Fruit fly (Drosophila melanogaster) whole organism, embryonic: ENCODE data around the gene CG2931.

Experiments used
- Abd-B ChIP-seq: fragments of 200-800 bp; sonication (Bioruptor generic); optimal IDR thresholded peaks from 2 replicates; lab custom pipeline; 2018; ENCODE audit warnings: missing biosample characterization, mild to moderate bottlenecking, missing genetic modification characterization, moderate library complexity
- Ada2b ChIP-seq: fragments of 200-800 bp; sonication (Bioruptor generic); IDR thresholded peaks from 2 replicates; pipeline ENCODE4 v1.3.6; 2022; ENCODE audit warnings: missing biosample characterization, missing genetic modification characterization
- Bgb ChIP-seq: fragments of 200-800 bp; sonication (Bioruptor generic); IDR thresholded peaks from 2 replicates; pipeline ENCODE4 v1.3.6; 2022; ENCODE audit warnings: missing biosample characterization, missing genetic modification characterization; ENCODE audit not compliant: partially characterized antibody
- CG10147 ChIP-seq: fragments of 200-800 bp; sonication (Bioruptor generic); optimal IDR thresholded peaks from 2 replicates; lab custom pipeline; 2019; ENCODE audit warnings: missing biosample characterization, mild to moderate bottlenecking, missing genetic modification characterization, moderate library complexity
- CG10209 ChIP-seq: fragments of 200-800 bp; sonication (Bioruptor generic); optimal IDR thresholded peaks from 3 replicates; lab custom pipeline; 2017; ENCODE audit warnings: missing biosample characterization, mild to moderate bottlenecking, missing genetic modification characterization, missing genetic modification reagents
- CG11456 ChIP-seq: fragments of 200-800 bp; sonication (Bioruptor generic); IDR thresholded peaks from 3 replicates; pipeline ENCODE4 v1.3.6; 2022; ENCODE audit warnings: missing biosample characterization, missing genetic modification characterization
- CG11723 ChIP-seq: fragments of 200-800 bp; sonication (Bioruptor generic); optimal IDR thresholded peaks from 2 replicates; lab custom pipeline; 2017; ENCODE audit warnings: missing biosample characterization, mild to moderate bottlenecking, missing genetic modification characterization
- CG18011 ChIP-seq: fragments of 200-800 bp; sonication (Bioruptor generic); optimal IDR thresholded peaks from 2 replicates; lab custom pipeline; 2017; ENCODE audit warnings: missing biosample characterization, missing genetic modification characterization, mild to moderate bottlenecking, moderate library complexity, missing genotype
- CG2875 ChIP-seq: fragments of 200-800 bp; sonication (Bioruptor generic); optimal IDR thresholded peaks from 2 replicates; lab custom pipeline; 2017; ENCODE audit warnings: missing biosample characterization, mild to moderate bottlenecking, missing genetic modification characterization, missing genetic modification reagents
- CG3281 ChIP-seq: fragments of 200-800 bp; sonication (Bioruptor generic); optimal IDR thresholded peaks from 3 replicates; lab custom pipeline; 2017; ENCODE audit warnings: missing biosample characterization, mild to moderate bottlenecking, missing genetic modification characterization
- CG5180 ChIP-seq: fragments of 200-800 bp; sonication (Bioruptor generic); optimal IDR thresholded peaks from 3 replicates; lab custom pipeline; 2017; ENCODE audit warnings: missing biosample characterization, missing genetic modification characterization, mild to moderate bottlenecking, moderate library complexity, missing genetic modification reagents
- CG5953 ChIP-seq: fragments of 200-800 bp; sonication (Bioruptor generic); IDR thresholded peaks from 2 replicates; pipeline ENCODE4 v1.3.6; 2022; ENCODE audit warnings: missing biosample characterization, missing genetic modification characterization
- CG6254 ChIP-seq: fragments of 200-800 bp; sonication (Bioruptor generic); optimal IDR thresholded peaks from 3 replicates; lab custom pipeline; 2017; ENCODE audit warnings: mild to moderate bottlenecking, missing biosample characterization, missing genetic modification reagents, missing genetic modification characterization
- CG6791 ChIP-seq: fragments of 200-800 bp; sonication (Bioruptor generic); IDR thresholded peaks from 3 replicates; pipeline ENCODE4 v1.3.6; 2022; ENCODE audit warnings: missing biosample characterization, missing genetic modification characterization; ENCODE audit not compliant: partially characterized antibody
- CG7786 ChIP-seq: fragments of 200-800 bp; sonication (Bioruptor generic); optimal IDR thresholded peaks from 2 replicates; lab custom pipeline; 2016; ENCODE audit warnings: missing biosample characterization, missing genetic modification characterization
- CG8359 ChIP-seq: fragments of 200-800 bp; sonication (Bioruptor generic); optimal IDR thresholded peaks from 2 replicates; lab custom pipeline; 2017; ENCODE audit warnings: missing biosample characterization, mild to moderate bottlenecking, missing genetic modification characterization, borderline replicate concordance
- CG8944 ChIP-seq: fragments of 200-800 bp; sonication (Bioruptor generic); optimal IDR thresholded peaks from 3 replicates; lab custom pipeline; 2016; ENCODE audit warnings: missing biosample characterization, missing genetic modification characterization
- CG9609 ChIP-seq: fragments of 200-800 bp; sonication (Bioruptor generic); optimal IDR thresholded peaks from 3 replicates; lab custom pipeline; 2016; ENCODE audit warnings: missing biosample characterization, missing genetic modification characterization
- Camta ChIP-seq: fragments of 200-800 bp; sonication (Bioruptor generic); optimal IDR thresholded peaks from 2 replicates; lab custom pipeline; 2016; ENCODE audit warnings: missing biosample characterization, missing genetic modification characterization
- Chrac-16 ChIP-seq: fragments of 200-800 bp; sonication (Bioruptor generic); optimal IDR thresholded peaks from 3 replicates; lab custom pipeline; 2016; ENCODE audit warnings: missing biosample characterization, missing genetic modification characterization
- Dbx ChIP-seq: fragments of 200-800 bp; sonication (Bioruptor generic); IDR thresholded peaks from 3 replicates; pipeline ENCODE4 v1.3.6; 2022; ENCODE audit warnings: missing biosample characterization, missing genetic modification characterization
- Doc2 ChIP-seq: fragments of 200-800 bp; sonication (Bioruptor generic); IDR thresholded peaks from 2 replicates; pipeline ENCODE4 v1.3.6; 2022; ENCODE audit warnings: missing biosample characterization, missing genetic modification characterization
- Fer1 ChIP-seq: fragments of 200-800 bp; sonication (Bioruptor generic); optimal IDR thresholded peaks from 2 replicates; lab custom pipeline; 2017; ENCODE audit warnings: missing biosample characterization, mild to moderate bottlenecking, missing genetic modification characterization
- GATAe ChIP-seq: fragments of 200-800 bp; sonication (Bioruptor generic); conservative IDR thresholded peaks from 2 replicates; pipeline ENCODE4 v1.3.6; 2022; ENCODE audit warnings: missing biosample characterization, missing genetic modification characterization
- HLH3B ChIP-seq: fragments of 200-800 bp; sonication (Bioruptor generic); IDR thresholded peaks from 2 replicates; pipeline ENCODE4 v1.3.6; 2022; ENCODE audit warnings: missing biosample characterization, missing genetic modification characterization
- HLH4C ChIP-seq: fragments of 200-800 bp; sonication (Bioruptor generic); IDR thresholded peaks from 3 replicates; pipeline ENCODE4 v1.3.6; 2022; ENCODE audit warnings: missing biosample characterization, missing genetic modification characterization; ENCODE audit not compliant: partially characterized antibody
- HLH54F ChIP-seq: fragments of 200-800 bp; sonication (Bioruptor generic); optimal IDR thresholded peaks from 3 replicates; lab custom pipeline; 2016; ENCODE audit warnings: missing biosample characterization, missing genetic modification characterization
- Myb ChIP-seq: fragments of 200-800 bp; sonication (Bioruptor generic); optimal IDR thresholded peaks from 2 replicates; lab custom pipeline; 2016; ENCODE audit warnings: missing biosample characterization, missing genetic modification characterization
- Nf-YB ChIP-seq: fragments of 200-800 bp; sonication (Bioruptor generic); optimal IDR thresholded peaks from 3 replicates; lab custom pipeline; 2019; ENCODE audit warnings: missing biosample characterization, mild to moderate bottlenecking, missing genetic modification characterization, moderate library complexity
- Rx ChIP-seq: fragments of 200-800 bp; sonication (Bioruptor generic); IDR thresholded peaks from 2 replicates; pipeline ENCODE4 v1.3.6; 2022; ENCODE audit warnings: missing biosample characterization, missing genetic modification characterization
- aop ChIP-seq: fragments of 200-800 bp; sonication (Bioruptor generic); IDR thresholded peaks from 2 replicates; pipeline ENCODE4 v1.3.6; 2022; ENCODE audit warnings: missing biosample characterization, missing genetic modification characterization
- ase ChIP-seq: fragments of 200-800 bp; sonication (Bioruptor generic); IDR thresholded peaks from 3 replicates; pipeline ENCODE4 v1.3.6; 2022; ENCODE audit warnings: missing biosample characterization, missing genetic modification characterization
- dm ChIP-seq: fragments of 200-800 bp; sonication (Bioruptor generic); optimal IDR thresholded peaks from 3 replicates; lab custom pipeline; 2016; ENCODE audit warnings: missing biosample characterization, missing genetic modification characterization
- dysf ChIP-seq: fragments of 200-800 bp; sonication (Bioruptor generic); IDR thresholded peaks from 3 replicates; pipeline ENCODE4 v1.3.6; 2022; ENCODE audit warnings: missing biosample characterization, missing genetic modification characterization
- fd64A ChIP-seq: fragments of 200-800 bp; sonication (Bioruptor generic); optimal IDR thresholded peaks from 3 replicates; lab custom pipeline; 2018; ENCODE audit warnings: missing biosample characterization, mild to moderate bottlenecking, missing genetic modification characterization
- gcm ChIP-seq: fragments of 200-800 bp; sonication (Bioruptor generic); optimal IDR thresholded peaks from 2 replicates; lab custom pipeline; 2019; ENCODE audit warnings: missing biosample characterization, mild to moderate bottlenecking, missing genetic modification characterization, moderate library complexity
- ken ChIP-seq: fragments of 200-800 bp; sonication (Bioruptor generic); IDR thresholded peaks from 3 replicates; pipeline ENCODE4 v1.3.6; 2022; ENCODE audit warnings: missing biosample characterization, missing genetic modification characterization
- knrl ChIP-seq: fragments of 200-800 bp; sonication (Bioruptor generic); IDR thresholded peaks from 3 replicates; pipeline ENCODE4 v1.3.6; 2022; ENCODE audit warnings: missing biosample characterization, missing genetic modification characterization; ENCODE audit not compliant: partially characterized antibody
- lov ChIP-seq, 2 experiments: fragments of 200-800 bp in 1 of 2; fragments of >200 bp in 1 of 2; sonication (Bioruptor generic) in 1 of 2; IDR thresholded peaks in 1 of 2; optimal IDR thresholded peaks in 1 of 2; 2 replicates in 1 of 2; 3 replicates in 1 of 2; pipeline versions ENCODE4 v1.3.6 to Lab custom; 2017 to 2022; ENCODE audit warnings: missing biosample characterization in 1 of 2, missing genetic modification characterization in 1 of 2
- org-1 ChIP-seq: fragments of 200-800 bp; sonication (Bioruptor generic); optimal IDR thresholded peaks from 2 replicates; lab custom pipeline; 2017; ENCODE audit warnings: missing biosample characterization, missing genetic modification characterization
- pan ChIP-seq, 4 experiments: fragments of >200 bp in 3 of 4; fragments of 200-800 bp in 1 of 4; sonication (Bioruptor generic) in 1 of 4; optimal IDR thresholded peaks in 3 of 4; IDR thresholded peaks in 1 of 4; 2 replicates each; pipeline versions ENCODE4 v1.3.6 to Lab custom; 2017 to 2022; ENCODE audit warnings: missing biosample characterization in 2 of 4, missing genetic modification characterization in 2 of 4, mixed read lengths in 1 of 4
- peb ChIP-seq: fragments of 200-800 bp; sonication (Bioruptor generic); IDR thresholded peaks from 2 replicates; pipeline ENCODE4 v1.3.6; 2022; ENCODE audit warnings: missing biosample characterization, missing genetic modification characterization
- pfk ChIP-seq: fragments of 200-800 bp; sonication (Bioruptor generic); optimal IDR thresholded peaks from 2 replicates; lab custom pipeline; 2018; ENCODE audit warnings: missing biosample characterization, mild to moderate bottlenecking, missing genetic modification characterization, moderate library complexity
- prd ChIP-seq, 3 experiments: fragments of >200 bp in 2 of 3; fragments of 200-800 bp in 1 of 3; sonication (Bioruptor generic) in 1 of 3; optimal IDR thresholded peaks in 2 of 3; IDR thresholded peaks in 1 of 3; 2 replicates in 2 of 3; 3 replicates in 1 of 3; pipeline versions ENCODE4 v1.3.6 to Lab custom; 2017 to 2022; ENCODE audit warnings: missing biosample characterization in 1 of 3, missing genetic modification characterization in 1 of 3
- sd ChIP-seq: fragments of 200-800 bp; sonication (Bioruptor generic); optimal IDR thresholded peaks from 3 replicates; lab custom pipeline; 2018; ENCODE audit warnings: missing biosample characterization, mild to moderate bottlenecking, missing genetic modification characterization, moderate library complexity
- sens-2 ChIP-seq: fragments of 200-800 bp; sonication (Bioruptor generic); IDR thresholded peaks from 2 replicates; pipeline ENCODE4 v1.3.6; 2022; ENCODE audit warnings: missing biosample characterization, missing genetic modification characterization
- sim ChIP-seq: fragments of 200-800 bp; sonication (Bioruptor generic); IDR thresholded peaks from 2 replicates; pipeline ENCODE4 v1.3.6; 2022; ENCODE audit warnings: missing biosample characterization, missing genetic modification characterization
- slp2 ChIP-seq: fragments of 200-800 bp; sonication (Bioruptor generic); optimal IDR thresholded peaks from 2 replicates; lab custom pipeline; 2016; ENCODE audit warnings: missing biosample characterization, missing genetic modification characterization

Gene CG2931

dm6 chr3R:5518627-5519026, 49.8 kb downstream of the CG2931 start (continued):
- TF ChIP-seq peb (GFP tag; lab: Robert Waterston, UW) (no peak), sens-2 (GFP tag; lab: Robert Waterston, UW) (peak; percentile 44; the same call in 1 of the 2 replicates), CG9609 (peak; percentile 45), HLH3B (peak; percentile 32; the same call in 1 of the 2 replicates), CG3281 (GFP tag; lab: Kevin White, UChicago) (no peak), ase (GFP tag; lab: Robert Waterston, UW) (peak; percentile 55; the same call in 1 of the 3 replicates), prd (optimal IDR thresholded peaks at IDR 0.05; lab: Kevin White, UChicago) (no peak), prd (GFP tag; IDR thresholded peaks at IDR 0.05; lab: Robert Waterston, UW) (peak; percentile 22; the same call in 1 of the 3 replicates), dysf (peak; percentile 60; the same call in 2 of the 3 replicates), Rx (GFP tag; lab: Robert Waterston, UW) (no peak; the same call in 1 of the 2 replicates), CG2875 (GFP tag; lab: Kevin White, UChicago) (peak; percentile 40), CG5180 (GFP tag; lab: Kevin White, UChicago) (no peak), HLH4C (GFP tag; lab: Robert Waterston, UW) (no peak), CG11723 (peak; percentile 27), GATAe (GFP tag; lab: Robert Waterston, UW) (no peak), CG6791 (GFP tag; lab: Robert Waterston, UW) (no peak), Dbx (GFP tag; lab: Robert Waterston, UW) (no peak), gcm (peak; percentile 14), sim (GFP tag; lab: Robert Waterston, UW) (0 out of 2 replicates have a peak, but pooled peaks have one; percentile 32), aop (GFP tag; lab: Robert Waterston, UW) (no peak), lov (optimal IDR thresholded peaks at IDR 0.05; lab: Kevin White, UChicago) (no peak), lov (GFP tag; IDR thresholded peaks at IDR 0.05; lab: Robert Waterston, UW) (0 out of 3 replicates have a peak, but pooled peaks have one; percentile 49), slp2 (GFP tag; lab: Kevin White, UChicago) (peak; percentile 43), CG6254 (GFP tag; lab: Kevin White, UChicago) (peak; percentile 34), Myb (GFP tag; lab: Kevin White, UChicago) (peak; percentile 26), dm (GFP tag; lab: Kevin White, UChicago) (no peak), CG10209 (GFP tag; lab: Kevin White, UChicago) (peak; percentile 38), knrl (GFP tag; lab: Robert Waterston, UW) (no peak), org-1 (GFP tag; lab: Kevin White, UChicago) (peak; percentile 43), CG10147 (GFP tag; lab: Kevin White, UChicago) (no peak), CG7786 (GFP tag; lab: Kevin White, UChicago) (peak; percentile 23), CG18011 (GFP tag; lab: Kevin White, UChicago) (no peak), sd (tag; lab: Kevin White, UChicago) (peak; percentile 5), CG8944 (GFP tag; lab: Kevin White, UChicago) (peak; percentile 38), pan (optimal IDR thresholded peaks at IDR 0.05; lab: Kevin White, UChicago) (no peak), pan (GFP tag; optimal IDR thresholded peaks at IDR 0.05 in 1 of 2, IDR thresholded peaks at IDR 0.05 in 1 of 2) (peak in 1 of 2 experiments; percentile 66), Chrac-16 (peak; percentile 39), CG11456 (peak; percentile 68; the same call in 1 of the 3 replicates), Camta (GFP tag; lab: Kevin White, UChicago) (peak; percentile 1), fd64A (GFP tag; lab: Kevin White, UChicago) (peak; percentile 25), CG5953 (GFP tag; lab: Robert Waterston, UW) (0 out of 2 replicates have a peak, but pooled peaks have one; percentile 18), Bgb (GFP tag; lab: Robert Waterston, UW) (no peak), Nf-YB (no peak), HLH54F (GFP tag; lab: Kevin White, UChicago) (no peak), Doc2 (GFP tag; lab: Robert Waterston, UW) (no peak), Fer1 (GFP tag; lab: Kevin White, UChicago) (no peak), pfk (no peak), ken (GFP tag; lab: Robert Waterston, UW) (peak; percentile 60; the same call in 1 of the 3 replicates), Ada2b (peak; percentile 40; the same call in 1 of the 2 replicates), CG8359 (GFP tag; lab: Kevin White, UChicago) (peak; percentile 15), Abd-B (GFP tag; lab: Kevin White, UChicago) (peak; percentile 20)
